Worm (Caenorhabditis elegans) whole organism, early embryonic: ENCODE measurements around the gene ZK662.5.

Experiments
- B0310.2 ChIP-seq: sonication (generic microtip); optimal IDR thresholded peaks from 2 replicates; lab custom pipeline; 2016; ENCODE audit warnings: mild to moderate bottlenecking, missing genetic modification characterization, missing compliant biosample characterization
- F13C5.2 ChIP-seq: sonication (generic microtip); optimal IDR thresholded peaks from 2 replicates; lab custom pipeline; 2017; ENCODE audit warnings: mild to moderate bottlenecking, missing genetic modification characterization, inconsistent platforms, missing compliant biosample characterization
- aly-1 ChIP-seq: sonication (generic microtip); optimal IDR thresholded peaks from 2 replicates; lab custom pipeline; 2016; ENCODE audit warnings: missing genetic modification characterization, missing compliant biosample characterization
- ama-1 ChIP-seq: fragments of 150-350 bp; optimal IDR thresholded peaks from 2 replicates; lab custom pipeline; 2014
- ceh-13 ChIP-seq: fragments of 200-800 bp; sonication (Bioruptor generic); optimal IDR thresholded peaks from 2 replicates; lab custom pipeline; 2018; ENCODE audit warnings: mild to moderate bottlenecking, missing genetic modification characterization, missing compliant biosample characterization
- ets-7 ChIP-seq: sonication (generic microtip); optimal IDR thresholded peaks from 2 replicates; lab custom pipeline; 2016; ENCODE audit warnings: missing genotype, missing genetic modification characterization, missing compliant biosample characterization
- flt-1 ChIP-seq: fragments of 200-800 bp; sonication (Bioruptor generic); IDR thresholded peaks from 2 replicates; pipeline ENCODE4 v1.3.6; 2022; ENCODE audit warnings: missing genetic modification characterization, missing compliant biosample characterization
- hnd-1 ChIP-seq: sonication (generic microtip); optimal IDR thresholded peaks from 2 replicates; lab custom pipeline; 2016; ENCODE audit warnings: missing genetic modification characterization, missing compliant biosample characterization
- pes-1 ChIP-seq: fragments of 200-800 bp; sonication (Bioruptor generic); IDR thresholded peaks from 2 replicates; pipeline ENCODE4 v1.3.6; 2022; ENCODE audit warnings: missing genetic modification reagents, missing genetic modification characterization, missing compliant biosample characterization
- scrt-1 ChIP-seq: fragments of 200-800 bp; sonication (Bioruptor generic); IDR thresholded peaks from 2 replicates; pipeline ENCODE4 v1.3.6; 2022; ENCODE audit warnings: missing genetic modification characterization, missing compliant biosample characterization
- sea-1 ChIP-seq: fragments of 200-800 bp; sonication (Bioruptor generic); conservative IDR thresholded peaks from 2 replicates; pipeline ENCODE4 v1.3.6; 2022; ENCODE audit warnings: missing genetic modification characterization, missing compliant biosample characterization
- tbx-11 ChIP-seq: fragments of 200-800 bp; sonication (Bioruptor generic); IDR thresholded peaks from 2 replicates; pipeline ENCODE4 v1.3.6; 2022; ENCODE audit warnings: missing genetic modification characterization, missing compliant biosample characterization
- tbx-37 ChIP-seq: fragments of 200-800 bp; sonication (Bioruptor generic); conservative IDR thresholded peaks from 2 replicates; pipeline ENCODE4 v1.3.6; 2022; ENCODE audit warnings: missing genetic modification reagents, missing genetic modification characterization, missing compliant biosample characterization
- tra-4 ChIP-seq: sonication (generic microtip); optimal IDR thresholded peaks from 2 replicates; lab custom pipeline; 2017; ENCODE audit warnings: missing genetic modification characterization, missing compliant biosample characterization

DNA sequence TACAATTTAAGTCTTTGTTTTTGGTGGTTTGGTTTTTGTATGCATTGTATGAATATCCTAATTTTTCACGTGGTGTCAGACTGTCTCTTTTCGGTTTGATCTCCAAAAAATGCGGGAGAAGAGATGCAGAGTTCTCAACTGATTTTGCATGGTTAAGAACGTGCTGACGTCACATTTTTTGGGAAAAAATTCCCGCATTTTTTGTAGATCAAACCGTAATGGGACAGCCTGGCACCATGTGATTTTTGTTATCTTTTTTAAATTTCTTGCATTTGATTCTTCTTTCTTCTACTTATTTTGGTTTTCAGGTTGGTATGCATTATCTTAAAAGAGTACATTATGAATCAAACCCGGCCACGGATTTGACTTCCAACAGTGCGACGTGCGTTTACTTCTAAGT is at the start of gene ZK662.5:
- TF ChIP-seq ceh-13 (GFP tag; lab: Kevin White, UChicago) (no peak), ama-1 (no peak), hnd-1 (tag; lab: Kevin White, UChicago) (no peak), tbx-11 (GFP tag; lab: Robert Waterston, UW) (no peak), aly-1 (no peak), B0310.2 (no peak), tbx-37 (no peak), pes-1 (GFP tag; lab: Robert Waterston, UW) (no peak), flt-1 (GFP tag; lab: Robert Waterston, UW) (no peak), sea-1 (GFP tag; lab: Robert Waterston, UW) (no peak), ets-7 (no peak), tra-4 (tag; lab: Kevin White, UChicago) (no peak), F13C5.2 (tag; lab: Kevin White, UChicago) (no peak), scrt-1 (GFP tag; lab: Robert Waterston, UW) (no peak)
